Worm (Caenorhabditis elegans): ENCODE measurements around the gene B0303.11.

DNA sequence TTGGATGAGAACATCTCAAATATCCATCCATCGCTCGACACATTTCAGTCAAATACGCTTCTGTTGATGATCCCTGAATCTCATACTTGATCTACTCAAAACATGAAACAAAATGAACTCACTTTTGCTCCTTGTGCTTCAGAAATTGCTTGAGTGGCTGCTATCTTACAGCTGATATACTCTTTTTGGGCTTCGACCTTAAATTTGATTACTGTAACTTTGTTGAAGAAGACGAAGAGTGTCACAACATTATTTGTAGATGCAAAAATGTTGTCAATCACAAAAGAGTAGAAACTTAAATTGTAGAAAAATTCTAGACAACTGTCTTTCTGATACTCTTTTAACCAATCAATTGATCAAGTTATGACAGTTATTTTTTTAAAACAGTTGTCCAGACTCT, 32.4 kb upstream of the B0303.11 start:
- TF ChIP-seq ham-2 (GFP tag; optimal IDR thresholded peaks at IDR 0.05) = no peak
- no peak for TF ChIP-seq unc-39 (tag; optimal IDR thresholded peaks at IDR 0.05)
- no peak for TF ChIP-seq mab-5 (tag; optimal IDR thresholded peaks at IDR 0.05)
- TF ChIP-seq sptf-1 (tag; optimal IDR thresholded peaks at IDR 0.05) = no peak
- no peak for TF ChIP-seq lsy-2 (tag; optimal IDR thresholded peaks at IDR 0.05)
- TF ChIP-seq blmp-1 (tag; optimal IDR thresholded peaks at IDR 0.05) = no peak
- no peak for TF ChIP-seq snpc-4 (tag; optimal IDR thresholded peaks at IDR 0.05)
- TF ChIP-seq unc-62 (GFP tag; optimal IDR thresholded peaks at IDR 0.05) = no peak
- no peak for TF ChIP-seq zip-8 (tag; optimal IDR thresholded peaks at IDR 0.05)
- no peak for TF ChIP-seq nhr-12 (tag; optimal IDR thresholded peaks at IDR 0.05)
